Fruit fly (Drosophila melanogaster) whole organism, embryonic: ENCODE data around the gene CaMKI.

Experiments used
- CG1024 ChIP-seq: fragments of 200-800 bp; sonication (Bioruptor generic); IDR thresholded peaks from 2 replicates; pipeline ENCODE4 v1.3.6; 2022; ENCODE audit warnings: missing biosample characterization, missing genetic modification characterization
- CG10366 ChIP-seq: fragments of 200-800 bp; sonication (Bioruptor generic); IDR thresholded peaks from 2 replicates; pipeline ENCODE4 v1.3.6; 2022; ENCODE audit warnings: missing biosample characterization, missing genetic modification characterization
- CG10959 ChIP-seq: fragments of 200-800 bp; sonication (Bioruptor generic); IDR thresholded peaks from 2 replicates; pipeline ENCODE4 v1.3.6; 2022; ENCODE audit warnings: missing biosample characterization, missing genetic modification characterization
- CG11696 ChIP-seq: fragments of 200-800 bp; sonication (Bioruptor generic); IDR thresholded peaks from 2 replicates; pipeline ENCODE4 v1.3.6; 2022; ENCODE audit warnings: missing biosample characterization, missing genetic modification characterization
- CG14050 ChIP-seq: fragments of 200-800 bp; sonication (Bioruptor generic); IDR thresholded peaks from 3 replicates; pipeline ENCODE4 v1.3.6; 2022; ENCODE audit warnings: missing biosample characterization, missing genetic modification characterization
- CG1529 ChIP-seq: fragments of 200-800 bp; sonication (Bioruptor generic); optimal IDR thresholded peaks from 3 replicates; lab custom pipeline; 2018; ENCODE audit warnings: missing biosample characterization, missing genetic modification characterization
- CG1603 ChIP-seq: fragments of 200-800 bp; sonication (Bioruptor generic); optimal IDR thresholded peaks from 2 replicates; lab custom pipeline; 2019; ENCODE audit warnings: missing biosample characterization, mild to moderate bottlenecking, missing genetic modification characterization, moderate library complexity
- CG17612 ChIP-seq: fragments of 200-800 bp; sonication (Bioruptor generic); IDR thresholded peaks from 2 replicates; pipeline ENCODE4 v1.3.6; 2022; ENCODE audit warnings: missing biosample characterization, missing genetic modification characterization
- CG18262 ChIP-seq: fragments of 200-800 bp; optimal IDR thresholded peaks from 3 replicates; lab custom pipeline; 2019; ENCODE audit warnings: missing biosample characterization, mild to moderate bottlenecking, missing genetic modification characterization, moderate library complexity
- CG1832 ChIP-seq: fragments of 200-800 bp; sonication (Bioruptor generic); optimal IDR thresholded peaks from 2 replicates; lab custom pipeline; 2017; ENCODE audit warnings: missing biosample characterization, mild to moderate bottlenecking, missing genetic modification characterization, inconsistent platforms
- CG18599 ChIP-seq: fragments of 200-800 bp; sonication (Bioruptor generic); optimal IDR thresholded peaks from 3 replicates; lab custom pipeline; 2017; ENCODE audit warnings: missing biosample characterization, missing genetic modification characterization, mild to moderate bottlenecking, moderate library complexity, missing genetic modification reagents
- CG2116 ChIP-seq: fragments of 200-800 bp; sonication (Bioruptor generic); optimal IDR thresholded peaks from 3 replicates; lab custom pipeline; 2018; ENCODE audit warnings: missing biosample characterization, mild to moderate bottlenecking, missing genetic modification characterization
- CG2129 ChIP-seq: fragments of 200-800 bp; sonication (Bioruptor generic); IDR thresholded peaks from 2 replicates; pipeline ENCODE4 v1.3.6; 2022; ENCODE audit warnings: missing biosample characterization, missing genetic modification characterization; ENCODE audit not compliant: partially characterized antibody
- CG34422 ChIP-seq: fragments of 200-800 bp; sonication (Bioruptor generic); IDR thresholded peaks from 3 replicates; pipeline ENCODE4 v1.3.6; 2022; ENCODE audit warnings: missing biosample characterization, missing genetic modification characterization
- CG3847 ChIP-seq: fragments of 200-800 bp; sonication (Bioruptor generic); IDR thresholded peaks from 2 replicates; pipeline ENCODE4 v1.3.6; 2022; ENCODE audit warnings: missing biosample characterization, missing genetic modification characterization
- CG42726 ChIP-seq: fragments of 200-800 bp; sonication (Bioruptor generic); IDR thresholded peaks from 2 replicates; pipeline ENCODE4 v1.3.6; 2022; ENCODE audit warnings: missing biosample characterization, missing genetic modification characterization; ENCODE audit not compliant: partially characterized antibody
- CG6765 ChIP-seq: fragments of 200-800 bp; sonication (Bioruptor generic); optimal IDR thresholded peaks from 3 replicates; lab custom pipeline; 2017; ENCODE audit warnings: missing biosample characterization, mild to moderate bottlenecking, missing genetic modification characterization
- CG7786 ChIP-seq: fragments of 200-800 bp; sonication (Bioruptor generic); optimal IDR thresholded peaks from 2 replicates; lab custom pipeline; 2016; ENCODE audit warnings: missing biosample characterization, missing genetic modification characterization
- CG8281 ChIP-seq: fragments of 200-800 bp; sonication (Bioruptor generic); optimal IDR thresholded peaks from 2 replicates; lab custom pipeline; 2018; ENCODE audit warnings: missing biosample characterization, mild to moderate bottlenecking, missing genetic modification characterization, moderate library complexity
- CG8765 ChIP-seq: fragments of 200-800 bp; sonication (Bioruptor generic); IDR thresholded peaks from 2 replicates; pipeline ENCODE4 v1.3.6; 2022; ENCODE audit warnings: missing biosample characterization, missing genetic modification characterization
- D ChIP-seq, 2 experiments: fragments of 200-800 bp in 1 of 2; fragments of >200 bp in 1 of 2; sonication (Bioruptor generic) in 1 of 2; optimal IDR thresholded peaks; 2 replicates in 1 of 2; 3 replicates in 1 of 2; lab custom pipeline; 2017; ENCODE audit warnings: mild to moderate bottlenecking in 1 of 2, missing biosample characterization in 1 of 2, missing genetic modification characterization in 1 of 2, missing genetic modification reagents in 1 of 2
- Deaf1 ChIP-seq: fragments of 200-800 bp; optimal IDR thresholded peaks from 3 replicates; lab custom pipeline; 2019; ENCODE audit warnings: missing biosample characterization, mild to moderate bottlenecking, missing genetic modification characterization, moderate library complexity
- Doc2 ChIP-seq: fragments of 200-800 bp; sonication (Bioruptor generic); IDR thresholded peaks from 2 replicates; pipeline ENCODE4 v1.3.6; 2022; ENCODE audit warnings: missing biosample characterization, missing genetic modification characterization
- HLH3B ChIP-seq: fragments of 200-800 bp; sonication (Bioruptor generic); IDR thresholded peaks from 2 replicates; pipeline ENCODE4 v1.3.6; 2022; ENCODE audit warnings: missing biosample characterization, missing genetic modification characterization
- Hmr ChIP-seq: fragments of 200-800 bp; sonication (Bioruptor generic); optimal IDR thresholded peaks from 3 replicates; lab custom pipeline; 2017; ENCODE audit warnings: mild to moderate bottlenecking, missing biosample characterization, missing genetic modification reagents, missing genetic modification characterization
- Hr39 ChIP-seq: fragments of >200 bp; optimal IDR thresholded peaks from 2 replicates; lab custom pipeline; 2017
- Kr ChIP-seq: fragments of 200-800 bp; sonication (Bioruptor generic); optimal IDR thresholded peaks from 2 replicates; lab custom pipeline; 2017; ENCODE audit warnings: missing biosample characterization, mild to moderate bottlenecking, missing genetic modification characterization
- Lpt ChIP-seq: fragments of >200 bp; optimal IDR thresholded peaks from 2 replicates; lab custom pipeline; 2018; ENCODE audit warnings: missing biosample characterization, missing genetic modification characterization
- Max ChIP-seq: fragments of 200-800 bp; sonication (Bioruptor generic); optimal IDR thresholded peaks from 2 replicates; lab custom pipeline; 2016; ENCODE audit warnings: missing biosample characterization, mild to moderate bottlenecking, missing genetic modification characterization
- Pdp1 ChIP-seq, 2 experiments: fragments of 200-800 bp; sonication (Bioruptor generic); optimal IDR thresholded peaks; 3 replicates each; lab custom pipeline; 2016; ENCODE audit warnings: missing biosample characterization in 2 of 2, missing genetic modification characterization in 2 of 2, mild to moderate bottlenecking in 1 of 2, moderate library complexity in 1 of 2
- Ptx1 ChIP-seq: fragments of 200-800 bp; sonication (Bioruptor generic); IDR thresholded peaks from 2 replicates; pipeline ENCODE4 v1.3.6; 2022; ENCODE audit warnings: missing biosample characterization, missing genetic modification characterization
- Sox100B ChIP-seq: fragments of 200-800 bp; sonication (Bioruptor generic); optimal IDR thresholded peaks from 3 replicates; lab custom pipeline; 2018; ENCODE audit warnings: missing biosample characterization, mild to moderate bottlenecking, missing genetic modification characterization
- Sox102F ChIP-seq: fragments of 200-800 bp; sonication (Bioruptor generic); optimal IDR thresholded peaks from 2 replicates; lab custom pipeline; 2018; ENCODE audit warnings: missing biosample characterization, mild to moderate bottlenecking, missing genetic modification characterization, moderate library complexity
- br ChIP-seq: fragments of >200 bp; optimal IDR thresholded peaks from 2 replicates; lab custom pipeline; 2017
- chinmo ChIP-seq: fragments of 200-800 bp; sonication (Bioruptor generic); IDR thresholded peaks from 4 replicates; pipeline ENCODE4 v1.3.6; 2022; ENCODE audit warnings: missing biosample characterization, missing genetic modification characterization; ENCODE audit not compliant: partially characterized antibody
- fd3F ChIP-seq: fragments of 200-800 bp; sonication (Bioruptor generic); optimal IDR thresholded peaks from 2 replicates; lab custom pipeline; 2018; ENCODE audit warnings: missing biosample characterization, mild to moderate bottlenecking, missing genetic modification characterization, moderate library complexity
- gcm ChIP-seq: fragments of 200-800 bp; sonication (Bioruptor generic); optimal IDR thresholded peaks from 2 replicates; lab custom pipeline; 2019; ENCODE audit warnings: missing biosample characterization, mild to moderate bottlenecking, missing genetic modification characterization, moderate library complexity
- grau ChIP-seq: fragments of 200-800 bp; optimal IDR thresholded peaks from 3 replicates; lab custom pipeline; 2019; ENCODE audit warnings: missing biosample characterization, mild to moderate bottlenecking, missing genetic modification characterization, moderate library complexity
- gsb ChIP-seq: fragments of 200-800 bp; sonication (Bioruptor generic); IDR thresholded peaks from 2 replicates; pipeline ENCODE4 v1.3.6; 2022; ENCODE audit warnings: missing biosample characterization, missing genetic modification characterization
- her ChIP-seq: fragments of 200-800 bp; sonication (Bioruptor generic); optimal IDR thresholded peaks from 2 replicates; lab custom pipeline; 2016; ENCODE audit warnings: missing biosample characterization, missing genetic modification characterization
- lilli ChIP-seq: fragments of 200-800 bp; sonication (Bioruptor generic); optimal IDR thresholded peaks from 3 replicates; lab custom pipeline; 2016; ENCODE audit warnings: missing biosample characterization, missing genetic modification characterization
- nmo ChIP-seq: fragments of 200-800 bp; sonication (Bioruptor generic); optimal IDR thresholded peaks from 2 replicates; lab custom pipeline; 2018; ENCODE audit warnings: missing biosample characterization, mild to moderate bottlenecking, missing genetic modification characterization, moderate library complexity
- pzg ChIP-seq: fragments of 200-800 bp; sonication (Bioruptor generic); optimal IDR thresholded peaks from 3 replicates; lab custom pipeline; 2018; ENCODE audit warnings: missing biosample characterization, mild to moderate bottlenecking, missing genetic modification characterization, moderate library complexity
- rib ChIP-seq: fragments of 200-800 bp; sonication (Bioruptor generic); IDR thresholded peaks from 2 replicates; pipeline ENCODE4 v1.3.6; 2022; ENCODE audit warnings: missing biosample characterization, missing genetic modification characterization
- salm ChIP-seq: fragments of 200-800 bp; sonication (Bioruptor generic); optimal IDR thresholded peaks from 2 replicates; lab custom pipeline; 2018; ENCODE audit warnings: missing biosample characterization, mild to moderate bottlenecking, missing genetic modification characterization
- sd ChIP-seq: fragments of 200-800 bp; sonication (Bioruptor generic); optimal IDR thresholded peaks from 3 replicates; lab custom pipeline; 2018; ENCODE audit warnings: missing biosample characterization, mild to moderate bottlenecking, missing genetic modification characterization, moderate library complexity
- sna ChIP-seq: fragments of 200-800 bp; sonication (Bioruptor generic); IDR thresholded peaks from 2 replicates; pipeline ENCODE4 v1.3.6; 2022; ENCODE audit warnings: missing biosample characterization, missing genetic modification characterization; ENCODE audit not compliant: partially characterized antibody
- so ChIP-seq: fragments of 200-800 bp; sonication (Bioruptor generic); IDR thresholded peaks from 3 replicates; pipeline ENCODE4 v1.3.6; 2022; ENCODE audit warnings: missing biosample characterization, missing genetic modification characterization
- ssp ChIP-seq: fragments of 200-800 bp; sonication (Bioruptor generic); IDR thresholded peaks from 2 replicates; pipeline ENCODE4 v1.3.6; 2022; ENCODE audit warnings: missing biosample characterization, missing genetic modification characterization
- tx ChIP-seq: fragments of 200-800 bp; sonication (Bioruptor generic); optimal IDR thresholded peaks from 2 replicates; lab custom pipeline; 2016; ENCODE audit warnings: missing biosample characterization, missing genetic modification characterization
- vvl ChIP-seq: fragments of 200-800 bp; sonication (Bioruptor generic); IDR thresholded peaks from 2 replicates; pipeline ENCODE4 v1.3.6; 2022; ENCODE audit warnings: missing biosample characterization, missing genetic modification characterization
- yki ChIP-seq: fragments of >200 bp; optimal IDR thresholded peaks from 3 replicates; lab custom pipeline; 2018

CaMKI gene

dm6 chr4:445113-445718 is at the start of gene CaMKI (continued):
- TF ChIP-seq pzg (GFP tag; lab: Kevin White, UChicago) (peak; percentile 18), CG1024 (peak; percentile 95), lilli (no peak), CG14050 (GFP tag; lab: Robert Waterston, UW) (no peak), CG1832 (no peak), gsb (GFP tag; lab: Robert Waterston, UW) (no peak), her (GFP tag; lab: Kevin White, UChicago) (no peak), chinmo (no peak), Max (GFP tag; lab: Kevin White, UChicago) (no peak), Sox100B (GFP tag; lab: Kevin White, UChicago) (no peak), CG8765 (GFP tag; lab: Robert Waterston, UW) (no peak), CG11696 (GFP tag; lab: Robert Waterston, UW) (no peak), CG8281 (tag; lab: Kevin White, UChicago) (no peak), CG6765 (GFP tag; lab: Kevin White, UChicago) (no peak), Pdp1 (GFP tag; optimal IDR thresholded peaks at IDR 0.05; lab: Kevin White, UChicago) (peak in 1 of 2 experiments; percentile 52), CG18262 (tag; lab: Kevin White, UChicago) (no peak), br (lab: Kevin White, UChicago) (no peak), CG34422 (no peak), CG17612 (GFP tag; lab: Robert Waterston, UW) (no peak), Doc2 (GFP tag; lab: Robert Waterston, UW) (no peak), CG18599 (GFP tag; lab: Kevin White, UChicago) (no peak), Sox102F (GFP tag; lab: Kevin White, UChicago) (no peak), rib (GFP tag; lab: Robert Waterston, UW) (no peak), nmo (GFP tag; lab: Kevin White, UChicago) (peak; percentile 29), CG1603 (peak; percentile 89), CG10959 (GFP tag; lab: Robert Waterston, UW) (no peak), Kr (GFP tag; lab: Kevin White, UChicago) (no peak), so (GFP tag; lab: Robert Waterston, UW) (no peak), CG7786 (no peak), Deaf1 (tag; lab: Kevin White, UChicago) (no peak), CG2116 (GFP tag; lab: Kevin White, UChicago) (no peak), tx (no peak), fd3F (GFP tag; lab: Kevin White, UChicago) (no peak), Lpt (GFP tag; lab: Kevin White, UChicago) (no peak), vvl (GFP tag; lab: Robert Waterston, UW) (no peak), CG2129 (GFP tag; lab: Robert Waterston, UW) (no peak), Ptx1 (GFP tag; lab: Robert Waterston, UW) (no peak), Hr39 (lab: Kevin White, UChicago) (no peak), sd (tag; lab: Kevin White, UChicago) (no peak), yki (lab: Kevin White, UChicago) (no peak), grau (tag; lab: Kevin White, UChicago) (no peak), HLH3B (GFP tag; lab: Robert Waterston, UW) (no peak), D (optimal IDR thresholded peaks at IDR 0.05; lab: Kevin White, UChicago) (no peak), D (GFP tag; optimal IDR thresholded peaks at IDR 0.05; lab: Kevin White, UChicago) (no peak), CG42726 (GFP tag; lab: Robert Waterston, UW) (no peak), salm (tag; lab: Kevin White, UChicago) (no peak), CG10366 (GFP tag; lab: Robert Waterston, UW) (no peak), sna (GFP tag; lab: Robert Waterston, UW) (no peak), CG3847 (GFP tag; lab: Robert Waterston, UW) (no peak), ssp (GFP tag; lab: Robert Waterston, UW) (peak; percentile 95), gcm (GFP tag; lab: Kevin White, UChicago) (no peak), CG1529 (no peak), Hmr (no peak)
